Worm (Caenorhabditis elegans): ENCODE results near the gene F14E5.2.

DNA sequence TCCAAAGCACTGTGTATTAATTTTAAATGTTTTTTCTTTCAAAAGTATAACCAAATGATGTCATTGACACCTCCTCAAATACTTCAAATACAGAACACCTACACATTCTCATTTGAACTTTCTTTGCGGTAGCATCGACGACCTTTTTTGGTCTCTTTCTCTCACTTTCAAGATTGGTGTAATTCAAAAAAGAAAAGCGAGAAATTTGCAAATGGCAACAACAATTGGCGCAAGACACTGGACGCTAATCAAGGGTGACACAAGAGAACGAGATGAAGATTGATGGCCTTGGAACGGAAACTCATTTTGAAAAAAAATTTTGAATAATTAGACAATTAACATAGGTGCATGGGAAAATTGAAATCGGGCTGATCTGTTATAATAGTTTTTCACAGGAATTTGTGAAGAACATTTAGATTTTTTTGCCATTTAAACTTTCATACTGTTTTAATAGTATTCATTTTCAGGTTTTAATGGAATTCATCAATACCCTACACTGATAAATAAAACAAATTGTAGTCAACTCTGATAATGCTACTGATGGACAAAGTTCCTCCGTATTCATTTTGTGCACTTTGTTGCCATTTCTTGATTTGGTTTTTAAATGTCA lies 11.5 kb downstream of the F14E5.2 start, which contains the start of gene fdgt-2:
- no peak for TF ChIP-seq tab-1 (GFP tag; IDR thresholded peaks at IDR 0.05)
- TF ChIP-seq T22C8.4 (GFP tag; IDR thresholded peaks at IDR 0.05): no peak
- no peak for TF ChIP-seq klf-2 (GFP tag; conservative IDR thresholded peaks at IDR 0.05)
- no peak for TF ChIP-seq ztf-23 (GFP tag; IDR thresholded peaks at IDR 0.05)
- no peak for TF ChIP-seq flt-1 (GFP tag; IDR thresholded peaks at IDR 0.05)
- TF ChIP-seq cog-1 (tag; optimal IDR thresholded peaks at IDR 0.05): no peak
- no peak for TF ChIP-seq ref-1 (GFP tag; conservative IDR thresholded peaks at IDR 0.05)
- TF ChIP-seq med-1 (GFP tag; optimal IDR thresholded peaks at IDR 0.05; ENCODE audit: insufficient read depth): no peak
